Fruit fly (Drosophila melanogaster) whole organism, embryonic: ENCODE results near the gene Tim9b.
A peak's percentile ranks its signal among the peaks of the same experiment; 100 is the strongest.

Source experiments
- CG10267 ChIP-seq: fragments of 200-800 bp; sonication (Bioruptor generic); optimal IDR thresholded peaks from 2 replicates; lab custom pipeline; 2018; ENCODE audit warnings: missing biosample characterization, mild to moderate bottlenecking, missing genetic modification characterization, moderate library complexity
- CG10321 ChIP-seq: fragments of 200-800 bp; sonication (Bioruptor generic); IDR thresholded peaks from 2 replicates; pipeline ENCODE4 v1.3.6; 2022; ENCODE audit warnings: missing biosample characterization, missing genetic modification characterization
- CG10366 ChIP-seq: fragments of 200-800 bp; sonication (Bioruptor generic); IDR thresholded peaks from 2 replicates; pipeline ENCODE4 v1.3.6; 2022; ENCODE audit warnings: missing biosample characterization, missing genetic modification characterization
- CG11247 ChIP-seq: fragments of 200-800 bp; sonication (Bioruptor generic); IDR thresholded peaks from 2 replicates; pipeline ENCODE4 v1.3.6; 2022; ENCODE audit warnings: missing biosample characterization, missing genetic modification characterization
- CG12659 ChIP-seq: fragments of 200-800 bp; sonication (Bioruptor generic); optimal IDR thresholded peaks from 3 replicates; lab custom pipeline; 2017; ENCODE audit warnings: mild to moderate bottlenecking, missing biosample characterization, missing genetic modification reagents, missing genetic modification characterization
- CG17802 ChIP-seq: fragments of 200-800 bp; sonication (Bioruptor generic); optimal IDR thresholded peaks from 2 replicates; lab custom pipeline; 2018; ENCODE audit warnings: missing biosample characterization, mild to moderate bottlenecking, missing genetic modification characterization, moderate library complexity
- CG3065 ChIP-seq: fragments of 200-800 bp; sonication (Bioruptor generic); optimal IDR thresholded peaks from 2 replicates; lab custom pipeline; 2016; ENCODE audit warnings: missing biosample characterization, missing genetic modification characterization
- CG31365 ChIP-seq: fragments of 200-800 bp; sonication (Bioruptor generic); optimal IDR thresholded peaks from 2 replicates; lab custom pipeline; 2018; ENCODE audit warnings: missing biosample characterization, mild to moderate bottlenecking, missing genetic modification characterization
- CG3281 ChIP-seq: fragments of 200-800 bp; sonication (Bioruptor generic); optimal IDR thresholded peaks from 3 replicates; lab custom pipeline; 2017; ENCODE audit warnings: missing biosample characterization, mild to moderate bottlenecking, missing genetic modification characterization
- CG33557 ChIP-seq: fragments of 200-800 bp; sonication (Bioruptor generic); optimal IDR thresholded peaks from 2 replicates; lab custom pipeline; 2019; ENCODE audit warnings: missing biosample characterization, mild to moderate bottlenecking, missing genetic modification characterization, moderate library complexity
- CG34224 ChIP-seq: fragments of 200-800 bp; sonication (Bioruptor generic); IDR thresholded peaks from 3 replicates; pipeline ENCODE4 v1.3.6; 2022; ENCODE audit warnings: missing biosample characterization, missing genetic modification characterization; ENCODE audit not compliant: partially characterized antibody
- CG42726 ChIP-seq: fragments of 200-800 bp; sonication (Bioruptor generic); IDR thresholded peaks from 2 replicates; pipeline ENCODE4 v1.3.6; 2022; ENCODE audit warnings: missing biosample characterization, missing genetic modification characterization; ENCODE audit not compliant: partially characterized antibody
- CG6175 ChIP-seq: fragments of 200-800 bp; sonication (Bioruptor generic); IDR thresholded peaks from 3 replicates; pipeline ENCODE4 v1.3.6; 2022; ENCODE audit warnings: missing biosample characterization, missing genetic modification characterization
- CG6689 ChIP-seq: fragments of 200-800 bp; sonication (Bioruptor generic); IDR thresholded peaks from 2 replicates; pipeline ENCODE4 v1.3.6; 2022; ENCODE audit warnings: missing biosample characterization, missing genetic modification characterization
- CG7372 ChIP-seq: fragments of 200-800 bp; sonication (Bioruptor generic); IDR thresholded peaks from 2 replicates; pipeline ENCODE4 v1.3.6; 2022; ENCODE audit warnings: missing biosample characterization, missing genetic modification characterization
- CG9797 ChIP-seq: fragments of 200-800 bp; sonication (Bioruptor generic); optimal IDR thresholded peaks from 3 replicates; lab custom pipeline; 2018; ENCODE audit warnings: missing biosample characterization, mild to moderate bottlenecking, missing genetic modification characterization
- D19A ChIP-seq: fragments of 200-800 bp; optimal IDR thresholded peaks from 3 replicates; lab custom pipeline; 2019; ENCODE audit warnings: missing biosample characterization, mild to moderate bottlenecking, missing genetic modification characterization, moderate library complexity
- E2f2 ChIP-seq: fragments of 200-800 bp; sonication (Bioruptor generic); IDR thresholded peaks from 2 replicates; pipeline ENCODE4 v1.3.6; 2022; ENCODE audit warnings: missing biosample characterization, missing genetic modification characterization
- HmgZ ChIP-seq: fragments of 200-800 bp; sonication (Bioruptor generic); optimal IDR thresholded peaks from 2 replicates; lab custom pipeline; 2018; ENCODE audit warnings: missing biosample characterization, mild to moderate bottlenecking, missing genetic modification characterization
- Hr78 ChIP-seq, 2 experiments: fragments of 200-800 bp in 1 of 2; fragments of >200 bp in 1 of 2; sonication (Bioruptor generic) in 1 of 2; optimal IDR thresholded peaks; 2 replicates each; lab custom pipeline; 2017 to 2019; ENCODE audit warnings: missing biosample characterization in 2 of 2, missing genetic modification characterization in 2 of 2, mild to moderate bottlenecking in 1 of 2, moderate library complexity in 1 of 2
- Lhr ChIP-seq: fragments of 200-800 bp; sonication (Bioruptor generic); optimal IDR thresholded peaks from 3 replicates; lab custom pipeline; 2017; ENCODE audit warnings: mild to moderate bottlenecking, missing biosample characterization, missing genetic modification reagents, missing genetic modification characterization
- Lpt ChIP-seq: fragments of >200 bp; optimal IDR thresholded peaks from 2 replicates; lab custom pipeline; 2018; ENCODE audit warnings: missing biosample characterization, missing genetic modification characterization
- NFAT ChIP-seq: fragments of 200-800 bp; sonication (Bioruptor generic); IDR thresholded peaks from 2 replicates; pipeline ENCODE4 v1.3.6; 2022; ENCODE audit warnings: missing biosample characterization, missing genetic modification characterization
- Nf-YB ChIP-seq: fragments of 200-800 bp; sonication (Bioruptor generic); optimal IDR thresholded peaks from 3 replicates; lab custom pipeline; 2019; ENCODE audit warnings: missing biosample characterization, mild to moderate bottlenecking, missing genetic modification characterization, moderate library complexity
- Ptx1 ChIP-seq: fragments of 200-800 bp; sonication (Bioruptor generic); IDR thresholded peaks from 2 replicates; pipeline ENCODE4 v1.3.6; 2022; ENCODE audit warnings: missing biosample characterization, missing genetic modification characterization
- Ravus ChIP-seq: fragments of 200-800 bp; sonication (Bioruptor generic); IDR thresholded peaks from 2 replicates; pipeline ENCODE4 v1.3.6; 2022; ENCODE audit warnings: missing biosample characterization, missing genetic modification characterization
- Side ChIP-seq: fragments of 200-800 bp; sonication (Bioruptor generic); optimal IDR thresholded peaks from 2 replicates; lab custom pipeline; 2016; ENCODE audit warnings: missing biosample characterization, missing genetic modification characterization
- Sox100B ChIP-seq: fragments of 200-800 bp; sonication (Bioruptor generic); optimal IDR thresholded peaks from 3 replicates; lab custom pipeline; 2018; ENCODE audit warnings: missing biosample characterization, mild to moderate bottlenecking, missing genetic modification characterization
- Sry-δ ChIP-seq: fragments of 200-800 bp; sonication (Bioruptor generic); optimal IDR thresholded peaks from 2 replicates; lab custom pipeline; 2016; ENCODE audit warnings: missing biosample characterization, missing genetic modification characterization
- Trl ChIP-seq, 3 experiments: fragments of >200 bp in 2 of 3; fragments of 200-800 bp in 1 of 3; sonication (Bioruptor generic) in 1 of 3; optimal IDR thresholded peaks; 2 replicates in 1 of 3; 3 replicates in 2 of 3; lab custom pipeline; 2016 to 2017; ENCODE audit warnings: missing biosample characterization in 1 of 3, missing genetic modification characterization in 1 of 3
- al ChIP-seq: fragments of 200-800 bp; sonication (Bioruptor generic); IDR thresholded peaks from 2 replicates; pipeline ENCODE4 v1.3.6; 2022; ENCODE audit warnings: missing biosample characterization, missing genetic modification characterization
- ara ChIP-seq: fragments of 200-800 bp; sonication (Bioruptor generic); IDR thresholded peaks from 2 replicates; pipeline ENCODE4 v1.3.6; 2022; ENCODE audit warnings: missing biosample characterization, missing genetic modification characterization
- bbx ChIP-seq: fragments of 200-800 bp; sonication (Bioruptor generic); IDR thresholded peaks from 2 replicates; pipeline ENCODE4 v1.3.6; 2022; ENCODE audit warnings: missing biosample characterization, missing genetic modification characterization; ENCODE audit not compliant: partially characterized antibody
- cg ChIP-seq: fragments of 200-800 bp; sonication (Bioruptor generic); optimal IDR thresholded peaks from 3 replicates; lab custom pipeline; 2019; ENCODE audit warnings: missing biosample characterization, mild to moderate bottlenecking, missing genetic modification characterization, moderate library complexity
- chm ChIP-seq: fragments of 200-800 bp; sonication (Bioruptor generic); IDR thresholded peaks from 2 replicates; pipeline ENCODE4 v1.3.6; 2022; ENCODE audit warnings: missing biosample characterization, missing genetic modification characterization
- crol ChIP-seq: fragments of 200-800 bp; sonication (Bioruptor generic); IDR thresholded peaks from 2 replicates; pipeline ENCODE4 v1.3.6; 2022; ENCODE audit warnings: missing biosample characterization, missing genetic modification characterization
- dimm ChIP-seq: fragments of 200-800 bp; sonication (Bioruptor generic); IDR thresholded peaks from 2 replicates; pipeline ENCODE4 v1.3.6; 2022; ENCODE audit warnings: missing biosample characterization, missing genetic modification characterization
- fu2 ChIP-seq: fragments of 200-800 bp; sonication (Bioruptor generic); optimal IDR thresholded peaks from 2 replicates; lab custom pipeline; 2016; ENCODE audit warnings: missing biosample characterization, missing genetic modification characterization
- gsb ChIP-seq: fragments of 200-800 bp; sonication (Bioruptor generic); IDR thresholded peaks from 2 replicates; pipeline ENCODE4 v1.3.6; 2022; ENCODE audit warnings: missing biosample characterization, missing genetic modification characterization
- jumu ChIP-seq: fragments of 200-800 bp; sonication (Bioruptor generic); optimal IDR thresholded peaks from 3 replicates; lab custom pipeline; 2016; ENCODE audit warnings: missing biosample characterization, missing genetic modification characterization
- kay ChIP-seq: fragments of 200-800 bp; sonication (Bioruptor generic); optimal IDR thresholded peaks from 2 replicates; lab custom pipeline; 2016; ENCODE audit warnings: missing biosample characterization, missing genetic modification characterization
- klu ChIP-seq: fragments of 200-800 bp; sonication (Bioruptor generic); IDR thresholded peaks from 2 replicates; pipeline ENCODE4 v1.3.6; 2022; ENCODE audit warnings: missing biosample characterization, missing genetic modification characterization
- pho ChIP-seq: fragments of 200-800 bp; sonication (Bioruptor generic); optimal IDR thresholded peaks from 2 replicates; lab custom pipeline; 2016; ENCODE audit warnings: missing biosample characterization, missing genetic modification characterization
- pum ChIP-seq: fragments of 200-800 bp; sonication (Bioruptor generic); optimal IDR thresholded peaks from 2 replicates; lab custom pipeline; 2016; ENCODE audit warnings: missing biosample characterization, missing genetic modification characterization
- sob ChIP-seq: fragments of 200-800 bp; sonication (Bioruptor generic); IDR thresholded peaks from 2 replicates; pipeline ENCODE4 v1.3.6; 2022; ENCODE audit warnings: missing biosample characterization, missing genetic modification characterization
- ssp ChIP-seq: fragments of 200-800 bp; sonication (Bioruptor generic); IDR thresholded peaks from 2 replicates; pipeline ENCODE4 v1.3.6; 2022; ENCODE audit warnings: missing biosample characterization, missing genetic modification characterization
- tll ChIP-seq, 2 experiments: fragments of 200-800 bp in 1 of 2; fragments of >200 bp in 1 of 2; sonication (Bioruptor generic) in 1 of 2; optimal IDR thresholded peaks; 2 replicates each; lab custom pipeline; 2017 to 2019; ENCODE audit warnings: missing biosample characterization in 2 of 2, missing genetic modification characterization in 2 of 2, mild to moderate bottlenecking in 1 of 2, moderate library complexity in 1 of 2
- unpg ChIP-seq: fragments of 200-800 bp; sonication (Bioruptor generic); optimal IDR thresholded peaks from 3 replicates; lab custom pipeline; 2018; ENCODE audit warnings: missing biosample characterization, mild to moderate bottlenecking, missing genetic modification characterization, moderate library complexity

Tim9b gene

DNA sequence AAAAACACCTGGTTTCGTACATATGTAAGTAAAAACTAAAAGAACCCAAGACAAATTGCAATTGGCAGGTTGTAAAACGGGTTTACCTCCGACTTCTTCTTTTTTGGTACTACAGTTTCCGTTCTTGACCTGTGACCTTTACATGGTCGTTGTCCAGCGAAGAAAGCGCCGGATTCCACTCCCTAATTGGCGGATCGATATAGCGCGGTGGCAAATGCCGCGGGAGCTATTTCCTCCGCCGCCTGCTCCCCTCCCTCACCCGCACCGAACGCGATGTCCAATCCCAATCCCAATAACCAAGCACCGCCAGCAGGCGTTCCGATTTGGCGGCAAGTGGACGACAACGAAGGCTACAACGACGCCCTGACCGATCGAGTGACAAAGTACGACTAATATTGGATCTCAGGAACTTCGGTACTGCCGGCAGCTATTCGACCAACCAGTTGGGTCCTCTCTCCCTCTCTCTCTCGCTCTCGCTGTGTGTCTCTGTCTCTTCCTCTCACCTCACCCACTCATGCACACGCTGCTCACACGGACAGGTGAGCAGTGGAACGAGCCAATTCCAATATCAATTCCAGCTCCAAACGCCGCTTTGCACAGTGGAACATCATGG lies 44.4 kb upstream of the Tim9b start (continued):
- no peak for TF ChIP-seq D19A
- TF ChIP-seq Lhr (GFP tag; lab: Kevin White, UChicago), result no peak
- no peak for TF ChIP-seq klu
- TF ChIP-seq CG3065 (GFP tag; lab: Kevin White, UChicago), result no peak
- TF ChIP-seq CG31365 (tag; lab: Kevin White, UChicago), result no peak
- TF ChIP-seq ara (GFP tag; lab: Robert Waterston, UW), result 0 out of 2 replicates have a peak, but pooled peaks have one; percentile 21
- no peak for TF ChIP-seq gsb (GFP tag; lab: Robert Waterston, UW)
- no peak for TF ChIP-seq CG9797 (GFP tag; lab: Kevin White, UChicago)
- TF ChIP-seq CG10267, result no peak
- no peak for TF ChIP-seq CG42726
- TF ChIP-seq Ravus (GFP tag; lab: Robert Waterston, UW), result no peak
- TF ChIP-seq Sox100B (GFP tag; lab: Kevin White, UChicago), result no peak
- TF ChIP-seq CG6175, result peak; percentile 48; the same call in 1 of the 3 replicates
- TF ChIP-seq dimm (GFP tag; lab: Robert Waterston, UW), result no peak
- peak; percentile 35; the same call in 1 of the 2 replicates for TF ChIP-seq NFAT (GFP tag; lab: Robert Waterston, UW)
- TF ChIP-seq crol (GFP tag; lab: Robert Waterston, UW), result peak; percentile 81
- TF ChIP-seq jumu (GFP tag; lab: Kevin White, UChicago), result peak; percentile 6
- no peak for TF ChIP-seq Sry-δ
- TF ChIP-seq pum, result no peak
- TF ChIP-seq CG7372 (GFP tag; lab: Robert Waterston, UW), result no peak
- TF ChIP-seq Lpt (GFP tag; lab: Kevin White, UChicago), result no peak
- TF ChIP-seq Nf-YB (GFP tag; lab: Kevin White, UChicago), result peak; percentile 75
- no peak for TF ChIP-seq CG10321 (GFP tag; lab: Robert Waterston, UW)
- 0 out of 2 replicates have a peak, but pooled peaks have one; percentile 33 for TF ChIP-seq sob
- 0 out of 2 replicates have a peak, but pooled peaks have one; percentile 11 for TF ChIP-seq CG10366 (GFP tag; lab: Robert Waterston, UW)
- no peak for TF ChIP-seq CG3281 (GFP tag; lab: Kevin White, UChicago)
- no peak for TF ChIP-seq CG12659
- TF ChIP-seq al, result no peak
- TF ChIP-seq Trl (optimal IDR thresholded peaks at IDR 0.05; lab: Kevin White, UChicago), result peak; percentile 74 to 83
- TF ChIP-seq Trl (GFP tag; optimal IDR thresholded peaks at IDR 0.05; lab: Kevin White, UChicago), result no peak
- TF ChIP-seq Ptx1 (GFP tag; lab: Robert Waterston, UW), result no peak
- peak in 1 of 2 experiments; percentile 97 for TF ChIP-seq Hr78 (GFP tag; optimal IDR thresholded peaks at IDR 0.05; lab: Kevin White, UChicago)
- peak; percentile 27; the same call in 1 of the 2 replicates for TF ChIP-seq E2f2 (GFP tag; lab: Robert Waterston, UW)
- no peak for TF ChIP-seq fu2 (GFP tag; lab: Kevin White, UChicago)
- peak; percentile 82; the same call in 1 of the 2 replicates for TF ChIP-seq chm (GFP tag; lab: Robert Waterston, UW)
- no peak for TF ChIP-seq unpg (GFP tag; lab: Kevin White, UChicago)
- TF ChIP-seq CG33557 (GFP tag; lab: Kevin White, UChicago), result no peak
- peak; percentile 3 for TF ChIP-seq HmgZ (tag; lab: Kevin White, UChicago)
- no peak for TF ChIP-seq CG17802 (tag; lab: Kevin White, UChicago)
- no peak for TF ChIP-seq Side (GFP tag; lab: Kevin White, UChicago)
- 0 out of 3 replicates have a peak, but pooled peaks have one; percentile 31 for TF ChIP-seq CG34224 (GFP tag; lab: Robert Waterston, UW)
- peak; percentile 11 for TF ChIP-seq pho (GFP tag; lab: Kevin White, UChicago)
- no peak for TF ChIP-seq tll (GFP tag; optimal IDR thresholded peaks at IDR 0.05; lab: Kevin White, UChicago)
- no peak for TF ChIP-seq CG11247 (GFP tag; lab: Robert Waterston, UW)
- TF ChIP-seq kay, result no peak
- no peak for TF ChIP-seq ssp (GFP tag; lab: Robert Waterston, UW)
- TF ChIP-seq bbx (GFP tag; lab: Robert Waterston, UW), result peak; percentile 37
- TF ChIP-seq cg (GFP tag; lab: Kevin White, UChicago), result peak; percentile 67
- TF ChIP-seq CG6689, result no peak
